Worm (Caenorhabditis elegans) whole organism, early embryonic: ENCODE measurements around the gene brc-1.

Experiments
- B0310.2 ChIP-seq: sonication (generic microtip); optimal IDR thresholded peaks from 2 replicates; lab custom pipeline; 2016; ENCODE audit warnings: mild to moderate bottlenecking, missing genetic modification characterization, missing compliant biosample characterization
- F13C5.2 ChIP-seq: sonication (generic microtip); optimal IDR thresholded peaks from 2 replicates; lab custom pipeline; 2017; ENCODE audit warnings: mild to moderate bottlenecking, missing genetic modification characterization, inconsistent platforms, missing compliant biosample characterization
- aly-1 ChIP-seq: sonication (generic microtip); optimal IDR thresholded peaks from 2 replicates; lab custom pipeline; 2016; ENCODE audit warnings: missing genetic modification characterization, missing compliant biosample characterization
- ama-1 ChIP-seq: fragments of 150-350 bp; optimal IDR thresholded peaks from 2 replicates; lab custom pipeline; 2014
- ceh-36 ChIP-seq: sonication (generic microtip); optimal IDR thresholded peaks from 2 replicates; lab custom pipeline; 2016; ENCODE audit warnings: missing genetic modification characterization, inconsistent platforms, missing compliant biosample characterization
- ets-7 ChIP-seq: sonication (generic microtip); optimal IDR thresholded peaks from 2 replicates; lab custom pipeline; 2016; ENCODE audit warnings: missing genotype, missing genetic modification characterization, missing compliant biosample characterization
- flt-1 ChIP-seq: fragments of 200-800 bp; sonication (Bioruptor generic); IDR thresholded peaks from 2 replicates; pipeline ENCODE4 v1.3.6; 2022; ENCODE audit warnings: missing genetic modification characterization, missing compliant biosample characterization
- hmbx-1 ChIP-seq: sonication (generic microtip); optimal IDR thresholded peaks from 2 replicates; lab custom pipeline; 2016; ENCODE audit warnings: mild to moderate bottlenecking, missing genetic modification characterization, missing compliant biosample characterization
- hmg-4 ChIP-seq: fragments of 200-800 bp; sonication (Bioruptor generic); optimal IDR thresholded peaks from 2 replicates; lab custom pipeline; 2018; ENCODE audit warnings: mild to moderate bottlenecking, missing genetic modification characterization, missing compliant biosample characterization
- hnd-1 ChIP-seq: sonication (generic microtip); optimal IDR thresholded peaks from 2 replicates; lab custom pipeline; 2016; ENCODE audit warnings: missing genetic modification characterization, missing compliant biosample characterization
- scrt-1 ChIP-seq: fragments of 200-800 bp; sonication (Bioruptor generic); IDR thresholded peaks from 2 replicates; pipeline ENCODE4 v1.3.6; 2022; ENCODE audit warnings: missing genetic modification characterization, missing compliant biosample characterization
- sea-1 ChIP-seq: fragments of 200-800 bp; sonication (Bioruptor generic); conservative IDR thresholded peaks from 2 replicates; pipeline ENCODE4 v1.3.6; 2022; ENCODE audit warnings: missing genetic modification characterization, missing compliant biosample characterization
- tra-4 ChIP-seq: sonication (generic microtip); optimal IDR thresholded peaks from 2 replicates; lab custom pipeline; 2017; ENCODE audit warnings: missing genetic modification characterization, missing compliant biosample characterization

ce11 chrIII:3873424-3873823 is 10.7 kb upstream of the brc-1 start:
- TF ChIP-seq hmbx-1 (tag; lab: Kevin White, UChicago) (no peak), ets-7 (tag; lab: Kevin White, UChicago) (no peak), hmg-4 (peak; percentile 48), ama-1 (lab: Kevin White, UChicago) (no peak), B0310.2 (no peak), sea-1 (GFP tag; lab: Robert Waterston, UW) (no peak), F13C5.2 (tag; lab: Kevin White, UChicago) (no peak), ceh-36 (no peak), aly-1 (tag; lab: Kevin White, UChicago) (no peak), scrt-1 (no peak; the same call in 1 of the 2 replicates), hnd-1 (tag; lab: Kevin White, UChicago) (no peak), tra-4 (no peak), flt-1 (GFP tag; lab: Robert Waterston, UW) (no peak)
